Worm (Caenorhabditis elegans): ENCODE measurements around the gene clec-231.

DNA sequence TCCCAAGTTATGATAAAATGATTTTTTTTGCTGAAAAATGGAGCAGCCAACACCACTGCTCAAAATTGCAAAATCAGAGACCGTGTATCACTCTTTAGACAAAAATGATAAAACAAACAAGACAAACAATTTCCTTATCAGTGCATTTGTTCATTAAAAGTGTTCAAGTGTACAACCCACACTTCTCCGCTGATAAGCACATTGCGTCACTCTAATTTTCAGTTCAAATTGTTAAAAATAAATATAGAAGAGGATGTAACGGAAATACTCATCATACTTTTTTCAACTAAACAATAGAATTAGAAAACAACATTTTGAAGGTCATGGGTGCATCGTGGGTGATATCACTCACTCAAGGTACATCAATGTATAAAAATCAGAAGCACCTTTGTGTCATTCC lies 31.9 kb downstream of the clec-231 start, which contains the start of gene nhr-291:
- TF ChIP-seq ama-1 (optimal IDR thresholded peaks at IDR 0.05) (no peak), ceh-82 (tag; optimal IDR thresholded peaks at IDR 0.05) (no peak), skn-1 (tag; optimal IDR thresholded peaks at IDR 0.05) (no peak), nhr-12 (tag; optimal IDR thresholded peaks at IDR 0.05) (no peak), lin-13 (GFP tag; optimal IDR thresholded peaks at IDR 0.05) (no peak), nhr-237 (tag; optimal IDR thresholded peaks at IDR 0.05) (no peak), ZK546.5 (tag; optimal IDR thresholded peaks at IDR 0.05) (no peak), ceh-16 (tag; optimal IDR thresholded peaks at IDR 0.05) (no peak), unc-55 (GFP tag; optimal IDR thresholded peaks at IDR 0.05) (no peak), ztf-11 (tag; optimal IDR thresholded peaks at IDR 0.05) (no peak), nhr-21 (tag; optimal IDR thresholded peaks at IDR 0.05) (no peak), unc-62 (GFP tag; optimal IDR thresholded peaks at IDR 0.05) (no peak), nhr-25 (tag; optimal IDR thresholded peaks at IDR 0.05) (no peak), sma-9 (GFP tag; optimal IDR thresholded peaks at IDR 0.05) (peak; percentile 79), sma-9 (tag; optimal IDR thresholded peaks at IDR 0.05) (no peak)
